Worm (Caenorhabditis elegans) whole organism, young adult: ENCODE results near the gene R05D3.3.

Source experiments
- Y53F4B.3 ChIP-seq: fragments of 200-800 bp; sonication (Bioruptor generic); IDR thresholded peaks from 2 replicates; pipeline ENCODE4 v1.3.6; 2022; ENCODE audit warnings: missing genetic modification reagents, missing genetic modification characterization, missing compliant biosample characterization
- Y67H2A.10 ChIP-seq: fragments of 200-800 bp; sonication (Bioruptor generic); conservative IDR thresholded peaks from 2 replicates; pipeline ENCODE4 v1.3.6; 2022; ENCODE audit warnings: missing genetic modification reagents, missing genetic modification characterization, missing compliant biosample characterization
- attf-5 ChIP-seq: fragments of 200-800 bp; sonication (Bioruptor generic); optimal IDR thresholded peaks from 2 replicates; lab custom pipeline; 2018; ENCODE audit warnings: mild to moderate bottlenecking, missing genetic modification characterization, missing compliant biosample characterization
- die-1 ChIP-seq: sonication (generic microtip); optimal IDR thresholded peaks from 2 replicates; lab custom pipeline; 2016; ENCODE audit warnings: missing genotype, mild to moderate bottlenecking, missing genetic modification characterization, missing compliant biosample characterization
- dpl-1 ChIP-seq: fragments of 150-350 bp; optimal IDR thresholded peaks from 2 replicates; lab custom pipeline; 2014; ENCODE audit warnings: missing biosample characterization, missing genetic modification reagents, missing genetic modification characterization
- lin-40 ChIP-seq: sonication (generic microtip); optimal IDR thresholded peaks from 2 replicates; lab custom pipeline; 2016; ENCODE audit warnings: missing genetic modification characterization, mild to moderate bottlenecking, missing compliant biosample characterization, missing genotype, missing genetic modification reagents
- lir-1 ChIP-seq: fragments of 200-800 bp; sonication (Bioruptor generic); conservative IDR thresholded peaks from 2 replicates; pipeline ENCODE4 v1.3.6; 2022; ENCODE audit warnings: missing genetic modification reagents, missing genetic modification characterization, missing compliant biosample characterization
- mel-28 ChIP-seq: sonication (generic microtip); optimal IDR thresholded peaks from 2 replicates; lab custom pipeline; 2016; ENCODE audit warnings: borderline replicate concordance, mild to moderate bottlenecking, missing genetic modification characterization, missing compliant biosample characterization
- unc-62 ChIP-seq: fragments of 150-350 bp; optimal IDR thresholded peaks from 2 replicates; lab custom pipeline; 2014; ENCODE audit warnings: missing biosample characterization, missing genetic modification reagents, missing genetic modification characterization

DNA sequence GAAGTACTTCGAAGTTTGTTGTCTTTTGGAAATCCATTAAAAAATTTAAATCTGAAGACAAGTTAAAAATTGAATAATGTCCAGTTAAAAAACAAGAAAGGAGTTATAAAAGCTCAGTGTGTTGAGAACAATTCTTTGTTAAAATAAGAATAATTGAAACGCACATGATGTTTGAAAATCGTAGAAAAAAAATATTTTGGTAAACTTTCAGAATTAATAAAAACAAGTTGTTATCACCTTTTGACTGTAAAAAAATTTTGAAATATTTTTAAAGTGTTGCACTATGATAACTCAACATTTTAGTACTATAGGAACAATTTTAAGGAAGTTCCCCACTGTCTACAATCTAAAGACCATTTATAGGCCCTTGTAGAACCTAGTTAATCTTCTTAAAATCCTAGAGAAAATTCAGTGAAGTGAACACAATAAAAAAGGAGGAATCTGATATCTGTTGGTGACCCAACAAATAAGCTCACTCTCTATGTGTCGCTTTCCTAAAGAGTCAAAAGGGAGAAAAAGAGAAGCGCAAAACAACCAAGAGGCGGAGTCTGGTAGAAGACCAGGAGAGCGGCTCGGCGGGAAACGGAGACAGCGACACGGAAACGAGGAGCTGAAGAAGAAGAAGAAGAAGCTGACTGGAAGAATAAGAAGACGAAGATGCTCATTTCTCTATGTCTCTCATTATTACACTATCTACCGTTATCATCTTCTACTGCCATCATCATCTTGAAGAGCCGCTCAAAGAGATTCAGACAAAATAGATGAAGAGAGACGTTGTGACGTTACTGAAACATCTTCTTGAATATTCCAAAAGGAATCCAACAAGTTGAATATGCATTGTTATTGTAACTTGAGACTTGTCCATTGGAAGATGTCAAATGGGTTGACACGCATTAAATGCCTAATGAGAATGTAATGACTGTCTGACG is 30.8 kb downstream of the R05D3.3 start, which contains the start of gene ZK353.10:
- TF ChIP-seq Y67H2A.10: no peak
- TF ChIP-seq dpl-1: no peak
- no peak for TF ChIP-seq lir-1
- TF ChIP-seq unc-62 (GFP tag; lab: Kevin White, UChicago): no peak
- TF ChIP-seq lin-40 (tag; lab: Kevin White, UChicago): no peak
- no peak for TF ChIP-seq die-1 (tag; lab: Kevin White, UChicago)
- no peak for TF ChIP-seq mel-28
- no peak for TF ChIP-seq Y53F4B.3 (GFP tag; lab: Robert Waterston, UW)
- no peak for TF ChIP-seq attf-5 (GFP tag; lab: Kevin White, UChicago)
